Fruit fly (Drosophila melanogaster): ENCODE measurements around the gene Mink.

Gene Mink

dm6 chr3R:24922270-24922669 lies at the start of gene Mink:
Gene Mink (plus strand): TSS chr3R:24922473.
- TF ChIP-seq CG8478 (optimal IDR thresholded peaks at IDR 0.05) (no peak), usp (GFP tag; optimal IDR thresholded peaks at IDR 0.05) (no peak), pan (optimal IDR thresholded peaks at IDR 0.05) (no peak), Dll (optimal IDR thresholded peaks at IDR 0.05) (no peak), psq (optimal IDR thresholded peaks at IDR 0.05) (no peak), EcR (GFP tag; optimal IDR thresholded peaks at IDR 0.05) (no peak)

dm6 chr3R:24875939-24876842 lies 46.1 kb upstream of the Mink start, which contains the start of gene CG3744:
Gene CG3744 (minus strand): TSS chr3R:24876654.
- TF ChIP-seq CG8478 (optimal IDR thresholded peaks at IDR 0.05): peak; percentile 59
- TF ChIP-seq EcR (GFP tag; optimal IDR thresholded peaks at IDR 0.05): no peak

- no peak for TF ChIP-seq EcR (GFP tag; optimal IDR thresholded peaks at IDR 0.05)
- no peak for TF ChIP-seq Dll (optimal IDR thresholded peaks at IDR 0.05)
- no peak for TF ChIP-seq CG8478 (optimal IDR thresholded peaks at IDR 0.05)
- no peak for TF ChIP-seq psq (optimal IDR thresholded peaks at IDR 0.05)
- no peak for TF ChIP-seq pan (optimal IDR thresholded peaks at IDR 0.05)
- TF ChIP-seq usp (GFP tag; optimal IDR thresholded peaks at IDR 0.05): no peak
Measured at dm6 chr3R:24876843-24877457, 45.3 kb upstream of the Mink start, which contains the start of the genes CG11089 and CG31381. Gene CG11089 (plus strand): TSS chr3R:24877045. Gene CG31381 (plus strand): TSS chr3R:24877045.

- no peak for TF ChIP-seq CG8478 (optimal IDR thresholded peaks at IDR 0.05)
- TF ChIP-seq Dll (optimal IDR thresholded peaks at IDR 0.05): no peak
- no peak for TF ChIP-seq usp (GFP tag; optimal IDR thresholded peaks at IDR 0.05)
- TF ChIP-seq psq (optimal IDR thresholded peaks at IDR 0.05): no peak
- TF ChIP-seq EcR (GFP tag; optimal IDR thresholded peaks at IDR 0.05): no peak
- no peak for TF ChIP-seq pan (optimal IDR thresholded peaks at IDR 0.05)
Measured at dm6 chr3R:24878655-24879054, 43.6 kb upstream of the Mink start.

dm6 chr3R:24886470-24886869 lies 35.8 kb upstream of the Mink start:
- TF ChIP-seq pan (optimal IDR thresholded peaks at IDR 0.05) (no peak), usp (GFP tag; optimal IDR thresholded peaks at IDR 0.05) (no peak), psq (optimal IDR thresholded peaks at IDR 0.05) (no peak), EcR (GFP tag; optimal IDR thresholded peaks at IDR 0.05) (no peak), Dll (optimal IDR thresholded peaks at IDR 0.05) (no peak), CG8478 (optimal IDR thresholded peaks at IDR 0.05) (no peak)

dm6 chr3R:24888418-24888817 lies 33.9 kb upstream of the Mink start:
- TF ChIP-seq usp (GFP tag; optimal IDR thresholded peaks at IDR 0.05) (no peak), CG8478 (optimal IDR thresholded peaks at IDR 0.05) (no peak), EcR (GFP tag; optimal IDR thresholded peaks at IDR 0.05) (no peak), psq (optimal IDR thresholded peaks at IDR 0.05) (no peak), Dll (optimal IDR thresholded peaks at IDR 0.05) (no peak), pan (optimal IDR thresholded peaks at IDR 0.05) (no peak)

- TF ChIP-seq psq (optimal IDR thresholded peaks at IDR 0.05) (no peak), pan (optimal IDR thresholded peaks at IDR 0.05) (no peak), CG8478 (optimal IDR thresholded peaks at IDR 0.05) (no peak), usp (GFP tag; optimal IDR thresholded peaks at IDR 0.05) (no peak), Dll (optimal IDR thresholded peaks at IDR 0.05) (no peak), EcR (GFP tag; optimal IDR thresholded peaks at IDR 0.05) (no peak)
Measured at dm6 chr3R:24889303-24889892, 32.9 kb upstream of the Mink start.

- TF ChIP-seq CG8478 (optimal IDR thresholded peaks at IDR 0.05): no peak
- TF ChIP-seq EcR (GFP tag; optimal IDR thresholded peaks at IDR 0.05): no peak
- no peak for TF ChIP-seq Dll (optimal IDR thresholded peaks at IDR 0.05)
- no peak for TF ChIP-seq usp (GFP tag; optimal IDR thresholded peaks at IDR 0.05)
- TF ChIP-seq pan (optimal IDR thresholded peaks at IDR 0.05): no peak
- TF ChIP-seq psq (optimal IDR thresholded peaks at IDR 0.05): no peak
Measured at dm6 chr3R:24890217-24890616, 32.1 kb upstream of the Mink start.

- TF ChIP-seq EcR (GFP tag; optimal IDR thresholded peaks at IDR 0.05): no peak
- TF ChIP-seq Dll (optimal IDR thresholded peaks at IDR 0.05): no peak
- TF ChIP-seq usp (GFP tag; optimal IDR thresholded peaks at IDR 0.05): no peak
- TF ChIP-seq CG8478 (optimal IDR thresholded peaks at IDR 0.05): no peak
- no peak for TF ChIP-seq pan (optimal IDR thresholded peaks at IDR 0.05)
- no peak for TF ChIP-seq psq (optimal IDR thresholded peaks at IDR 0.05)
Measured at dm6 chr3R:24890919-24891318, 31.4 kb upstream of the Mink start.

dm6 chr3R:24893320-24893955 lies 28.8 kb upstream of the Mink start:
- TF ChIP-seq usp (GFP tag; optimal IDR thresholded peaks at IDR 0.05) (no peak), pan (optimal IDR thresholded peaks at IDR 0.05) (no peak), psq (optimal IDR thresholded peaks at IDR 0.05) (no peak), Dll (optimal IDR thresholded peaks at IDR 0.05) (no peak), CG8478 (optimal IDR thresholded peaks at IDR 0.05) (no peak), EcR (GFP tag; optimal IDR thresholded peaks at IDR 0.05) (peak in 1 of 2 experiments; percentile 86)

dm6 chr3R:24894419-24895206 lies 27.7 kb upstream of the Mink start, which contains the start of the genes CG31121 and CG11069:
Gene CG31121 (minus strand): TSS chr3R:24894605.
Gene CG11069 (plus strand): TSS chr3R:24894742.
- TF ChIP-seq psq (optimal IDR thresholded peaks at IDR 0.05): no peak
- no peak for TF ChIP-seq EcR (GFP tag; optimal IDR thresholded peaks at IDR 0.05)
- TF ChIP-seq pan (optimal IDR thresholded peaks at IDR 0.05): no peak
- no peak for TF ChIP-seq Dll (optimal IDR thresholded peaks at IDR 0.05)
- no peak for TF ChIP-seq CG8478 (optimal IDR thresholded peaks at IDR 0.05)
- TF ChIP-seq usp (GFP tag; optimal IDR thresholded peaks at IDR 0.05): no peak

Measured in whole organism.